Worm (Caenorhabditis elegans): ENCODE data around the gene F54D5.3.

- TF ChIP-seq unc-62 (GFP tag; optimal IDR thresholded peaks at IDR 0.05) (no peak), snpc-4 (tag; optimal IDR thresholded peaks at IDR 0.05) (no peak), nhr-28 (tag; optimal IDR thresholded peaks at IDR 0.05) (no peak), tbx-8 (GFP tag; optimal IDR thresholded peaks at IDR 0.05) (no peak), nhr-12 (tag; optimal IDR thresholded peaks at IDR 0.05) (no peak), lsy-2 (tag; optimal IDR thresholded peaks at IDR 0.05) (no peak), nhr-237 (tag; optimal IDR thresholded peaks at IDR 0.05) (no peak), ham-2 (GFP tag; optimal IDR thresholded peaks at IDR 0.05) (no peak), nhr-76 (tag; optimal IDR thresholded peaks at IDR 0.05) (no peak), sptf-1 (tag; optimal IDR thresholded peaks at IDR 0.05) (no peak)
These were observed 39.9 kb downstream of the F54D5.3 start for ce11 chrII:11611462-11611861.
